Fruit fly (Drosophila melanogaster) whole organism, embryonic: ENCODE measurements around the gene CG9503.

Experiments
- Atf3 ChIP-seq: fragments of 200-800 bp; sonication (Bioruptor generic); optimal IDR thresholded peaks from 3 replicates; lab custom pipeline; 2016; ENCODE audit warnings: missing biosample characterization, missing genetic modification characterization
- B-H2 ChIP-seq: fragments of 200-800 bp; sonication (Bioruptor generic); optimal IDR thresholded peaks from 2 replicates; lab custom pipeline; 2018; ENCODE audit warnings: missing biosample characterization, mild to moderate bottlenecking, missing genetic modification characterization
- BtbVII ChIP-seq: fragments of 200-800 bp; sonication (Bioruptor generic); optimal IDR thresholded peaks from 3 replicates; lab custom pipeline; 2017; ENCODE audit warnings: missing biosample characterization, mild to moderate bottlenecking, missing genetic modification characterization
- CG10267 ChIP-seq: fragments of 200-800 bp; sonication (Bioruptor generic); optimal IDR thresholded peaks from 2 replicates; lab custom pipeline; 2018; ENCODE audit warnings: missing biosample characterization, mild to moderate bottlenecking, missing genetic modification characterization, moderate library complexity
- CG10543 ChIP-seq: fragments of 200-800 bp; sonication (Bioruptor generic); optimal IDR thresholded peaks from 3 replicates; lab custom pipeline; 2017; ENCODE audit warnings: missing biosample characterization, mild to moderate bottlenecking, missing genetic modification characterization, moderate library complexity
- CG10979 ChIP-seq: fragments of 200-800 bp; sonication (Bioruptor generic); optimal IDR thresholded peaks from 2 replicates; lab custom pipeline; 2018; ENCODE audit warnings: missing biosample characterization, mild to moderate bottlenecking, missing genetic modification characterization, moderate library complexity
- CG1233 ChIP-seq: fragments of 200-800 bp; sonication (Bioruptor generic); optimal IDR thresholded peaks from 4 replicates; lab custom pipeline; 2018; ENCODE audit warnings: missing biosample characterization, mild to moderate bottlenecking, missing genetic modification characterization
- CG15479 ChIP-seq: fragments of 200-800 bp; sonication (Bioruptor generic); optimal IDR thresholded peaks from 3 replicates; lab custom pipeline; 2019; ENCODE audit warnings: missing biosample characterization, mild to moderate bottlenecking, missing genetic modification characterization, moderate library complexity
- CG15514 ChIP-seq: fragments of 200-800 bp; sonication (Bioruptor generic); optimal IDR thresholded peaks from 3 replicates; lab custom pipeline; 2017; ENCODE audit warnings: missing biosample characterization, missing genetic modification characterization, mild to moderate bottlenecking, moderate library complexity, missing genetic modification reagents
- CG17328 ChIP-seq: fragments of 200-800 bp; sonication (Bioruptor generic); IDR thresholded peaks from 2 replicates; pipeline ENCODE4 v1.3.6; 2022; ENCODE audit warnings: missing biosample characterization, missing genetic modification characterization
- CG17359 ChIP-seq: fragments of 200-800 bp; sonication (Bioruptor generic); optimal IDR thresholded peaks from 3 replicates; lab custom pipeline; 2018; ENCODE audit warnings: missing biosample characterization, mild to moderate bottlenecking, missing genetic modification characterization, moderate library complexity
- CG17361 ChIP-seq: fragments of 200-800 bp; sonication (Bioruptor generic); IDR thresholded peaks from 3 replicates; pipeline ENCODE4 v1.3.6; 2022; ENCODE audit warnings: missing biosample characterization, missing genetic modification characterization
- CG18764 ChIP-seq: fragments of 200-800 bp; sonication (Bioruptor generic); optimal IDR thresholded peaks from 3 replicates; lab custom pipeline; 2016; ENCODE audit warnings: missing biosample characterization, missing genetic modification characterization
- CG2202 ChIP-seq: fragments of 200-800 bp; sonication (Bioruptor generic); optimal IDR thresholded peaks from 2 replicates; lab custom pipeline; 2018; ENCODE audit warnings: missing biosample characterization, mild to moderate bottlenecking, missing genetic modification characterization
- CG30403 ChIP-seq: fragments of 200-800 bp; sonication (Bioruptor generic); optimal IDR thresholded peaks from 3 replicates; lab custom pipeline; 2016; ENCODE audit warnings: missing biosample characterization, missing genetic modification characterization
- CG3726 ChIP-seq: fragments of 200-800 bp; sonication (Bioruptor generic); IDR thresholded peaks from 3 replicates; pipeline ENCODE4, ENCODE4 v1.3.6; 2022; ENCODE audit warnings: missing biosample characterization, missing genetic modification characterization
- CG4617 ChIP-seq: fragments of 200-800 bp; sonication (Bioruptor generic); optimal IDR thresholded peaks from 3 replicates; lab custom pipeline; 2016; ENCODE audit warnings: missing biosample characterization, missing genetic modification characterization, borderline replicate concordance
- CG4854 ChIP-seq: fragments of 200-800 bp; sonication (Bioruptor generic); optimal IDR thresholded peaks from 2 replicates; lab custom pipeline; 2016; ENCODE audit warnings: missing biosample characterization, missing genetic modification characterization, inconsistent platforms
- CG5953 ChIP-seq: fragments of 200-800 bp; sonication (Bioruptor generic); IDR thresholded peaks from 2 replicates; pipeline ENCODE4 v1.3.6; 2022; ENCODE audit warnings: missing biosample characterization, missing genetic modification characterization
- CG6272 ChIP-seq: fragments of 200-800 bp; sonication (Bioruptor generic); IDR thresholded peaks from 2 replicates; pipeline ENCODE4 v1.3.6; 2022; ENCODE audit warnings: missing biosample characterization, missing genetic modification characterization
- CG7372 ChIP-seq: fragments of 200-800 bp; sonication (Bioruptor generic); IDR thresholded peaks from 2 replicates; pipeline ENCODE4 v1.3.6; 2022; ENCODE audit warnings: missing biosample characterization, missing genetic modification characterization
- CG7928 ChIP-seq: fragments of 200-800 bp; sonication (Bioruptor generic); optimal IDR thresholded peaks from 2 replicates; lab custom pipeline; 2017; ENCODE audit warnings: missing biosample characterization, mild to moderate bottlenecking, missing genetic modification characterization
- CG8944 ChIP-seq: fragments of 200-800 bp; sonication (Bioruptor generic); optimal IDR thresholded peaks from 3 replicates; lab custom pipeline; 2016; ENCODE audit warnings: missing biosample characterization, missing genetic modification characterization
- CG9876 ChIP-seq: fragments of 200-800 bp; sonication (Bioruptor generic); optimal IDR thresholded peaks from 2 replicates; lab custom pipeline; 2016; ENCODE audit warnings: missing biosample characterization, missing genetic modification characterization
- Fer1 ChIP-seq: fragments of 200-800 bp; sonication (Bioruptor generic); optimal IDR thresholded peaks from 2 replicates; lab custom pipeline; 2017; ENCODE audit warnings: missing biosample characterization, mild to moderate bottlenecking, missing genetic modification characterization
- Hr3 ChIP-seq: fragments of 200-800 bp; sonication (Bioruptor generic); optimal IDR thresholded peaks from 3 replicates; lab custom pipeline; 2016; ENCODE audit warnings: missing biosample characterization, missing genetic modification characterization
- Max ChIP-seq: fragments of 200-800 bp; sonication (Bioruptor generic); optimal IDR thresholded peaks from 2 replicates; lab custom pipeline; 2016; ENCODE audit warnings: missing biosample characterization, mild to moderate bottlenecking, missing genetic modification characterization
- NK7.1 ChIP-seq: fragments of 200-800 bp; sonication (Bioruptor generic); optimal IDR thresholded peaks from 3 replicates; lab custom pipeline; 2016; ENCODE audit warnings: missing biosample characterization, missing genetic modification characterization
- NfI ChIP-seq: fragments of 200-800 bp; sonication (Bioruptor generic); optimal IDR thresholded peaks from 3 replicates; lab custom pipeline; 2018; ENCODE audit warnings: missing biosample characterization, mild to moderate bottlenecking, missing genetic modification characterization, moderate library complexity
- Oaz ChIP-seq: fragments of 200-800 bp; sonication (Bioruptor generic); IDR thresholded peaks from 2 replicates; pipeline ENCODE4 v1.3.6; 2022; ENCODE audit warnings: missing biosample characterization, missing genetic modification characterization
- Six4 ChIP-seq: fragments of 200-800 bp; sonication (Bioruptor generic); optimal IDR thresholded peaks from 2 replicates; lab custom pipeline; 2016; ENCODE audit warnings: missing biosample characterization, missing genetic modification characterization
- ato ChIP-seq: fragments of 200-800 bp; sonication (Bioruptor generic); IDR thresholded peaks from 2 replicates; pipeline ENCODE4 v1.3.6; 2022; ENCODE audit warnings: missing biosample characterization, missing genetic modification characterization; ENCODE audit not compliant: partially characterized antibody
- cas ChIP-seq: fragments of 200-800 bp; sonication (Bioruptor generic); IDR thresholded peaks from 2 replicates; pipeline ENCODE4 v1.3.6; 2022; ENCODE audit warnings: missing biosample characterization, missing genetic modification characterization
- corto ChIP-seq: fragments of 200-800 bp; sonication (Bioruptor generic); optimal IDR thresholded peaks from 2 replicates; lab custom pipeline; 2016; ENCODE audit warnings: missing biosample characterization, mild to moderate bottlenecking, missing genetic modification characterization, moderate library complexity
- cwo ChIP-seq: fragments of 200-800 bp; sonication (Bioruptor generic); optimal IDR thresholded peaks from 3 replicates; lab custom pipeline; 2017; ENCODE audit warnings: missing biosample characterization, missing genetic modification characterization, mild to moderate bottlenecking, moderate library complexity, missing genetic modification reagents
- dysf ChIP-seq: fragments of 200-800 bp; sonication (Bioruptor generic); IDR thresholded peaks from 3 replicates; pipeline ENCODE4 v1.3.6; 2022; ENCODE audit warnings: missing biosample characterization, missing genetic modification characterization
- gem ChIP-seq: fragments of 200-800 bp; sonication (Bioruptor generic); optimal IDR thresholded peaks from 2 replicates; lab custom pipeline; 2019; ENCODE audit warnings: missing biosample characterization, mild to moderate bottlenecking, missing genetic modification characterization, moderate library complexity
- ham ChIP-seq: fragments of 200-800 bp; sonication (Bioruptor generic); IDR thresholded peaks from 2 replicates; pipeline ENCODE4 v1.3.6; 2022; ENCODE audit warnings: missing biosample characterization, missing genetic modification characterization
- luna ChIP-seq: fragments of 200-800 bp; sonication (Bioruptor generic); optimal IDR thresholded peaks from 2 replicates; lab custom pipeline; 2016; ENCODE audit warnings: missing biosample characterization, missing genetic modification characterization
- pan ChIP-seq, 4 experiments: fragments of >200 bp in 3 of 4; fragments of 200-800 bp in 1 of 4; sonication (Bioruptor generic) in 1 of 4; optimal IDR thresholded peaks in 3 of 4; IDR thresholded peaks in 1 of 4; 2 replicates each; pipeline versions ENCODE4 v1.3.6 to Lab custom; 2017 to 2022; ENCODE audit warnings: missing biosample characterization in 2 of 4, missing genetic modification characterization in 2 of 4, mixed read lengths in 1 of 4
- repo ChIP-seq: fragments of 200-800 bp; sonication (Bioruptor generic); optimal IDR thresholded peaks from 2 replicates; lab custom pipeline; 2016; ENCODE audit warnings: missing biosample characterization, missing genetic modification characterization
- rib ChIP-seq: fragments of 200-800 bp; sonication (Bioruptor generic); IDR thresholded peaks from 2 replicates; pipeline ENCODE4 v1.3.6; 2022; ENCODE audit warnings: missing biosample characterization, missing genetic modification characterization
- stc ChIP-seq: fragments of 200-800 bp; sonication (Bioruptor generic); IDR thresholded peaks from 2 replicates; pipeline ENCODE4 v1.3.6; 2022; ENCODE audit warnings: missing biosample characterization, missing genetic modification characterization
- tna ChIP-seq: fragments of 200-800 bp; sonication (Bioruptor generic); IDR thresholded peaks from 2 replicates; pipeline ENCODE4 v1.3.6; 2022; ENCODE audit warnings: missing biosample characterization, missing genetic modification characterization; ENCODE audit not compliant: partially characterized antibody
- vvl ChIP-seq: fragments of 200-800 bp; sonication (Bioruptor generic); IDR thresholded peaks from 2 replicates; pipeline ENCODE4 v1.3.6; 2022; ENCODE audit warnings: missing biosample characterization, missing genetic modification characterization
- zen ChIP-seq: fragments of 200-800 bp; sonication (Bioruptor generic); optimal IDR thresholded peaks from 3 replicates; lab custom pipeline; 2018; ENCODE audit warnings: missing biosample characterization, mild to moderate bottlenecking, missing genetic modification characterization, moderate library complexity
- zen2 ChIP-seq: fragments of 200-800 bp; sonication (Bioruptor generic); IDR thresholded peaks from 3 replicates; pipeline ENCODE4 v1.3.6; 2022; ENCODE audit warnings: missing biosample characterization, missing genetic modification characterization; ENCODE audit not compliant: partially characterized antibody

The CG9503 gene

DNA sequence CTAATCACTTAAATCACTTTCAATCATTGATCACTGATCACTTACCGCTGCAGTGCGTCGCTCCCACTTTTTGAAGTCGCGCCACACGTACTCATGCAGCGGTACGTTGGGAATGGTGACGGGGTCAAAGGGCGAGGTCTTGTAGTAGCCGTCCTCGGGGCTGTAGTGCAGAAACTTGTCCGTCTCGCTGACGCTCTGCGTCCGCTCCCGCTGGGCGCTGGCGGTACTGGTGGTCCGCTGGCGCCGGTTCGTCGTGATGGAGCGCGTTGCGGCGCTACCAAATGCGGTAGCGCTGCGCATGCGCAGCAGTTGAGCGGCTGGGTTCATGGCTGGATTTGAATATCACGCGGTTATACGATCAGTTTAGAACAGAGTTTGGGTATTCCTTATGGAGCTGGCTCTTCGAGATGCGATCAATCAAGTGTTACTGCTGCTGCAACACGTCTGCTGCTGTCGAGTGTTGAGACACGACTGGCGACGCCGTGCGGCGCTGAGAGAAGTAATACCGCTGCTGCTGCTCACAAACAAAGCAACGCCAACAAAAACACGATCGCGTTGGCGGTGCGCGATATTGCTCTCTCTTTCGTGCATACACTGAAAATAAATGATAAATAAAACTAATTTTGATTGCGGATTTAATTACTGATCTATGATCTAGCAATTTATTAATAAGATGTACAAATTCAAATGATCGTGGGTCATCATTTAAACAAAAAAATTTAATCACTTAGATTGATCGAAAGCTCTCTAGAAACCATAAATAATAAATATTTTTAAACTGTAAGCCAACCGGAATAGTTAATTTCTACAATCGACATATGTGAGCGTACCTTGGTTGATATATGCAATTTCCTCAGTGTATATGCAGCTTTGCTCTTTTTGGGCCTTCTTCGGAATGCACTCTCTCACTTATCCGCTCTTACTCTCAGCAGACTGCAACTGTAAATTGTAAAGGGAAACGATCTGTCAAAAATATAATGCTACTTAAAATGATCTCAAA lies 27.3 kb upstream of the CG9503 start (continued):
- peak; percentile 94 for TF ChIP-seq Hr3 (GFP tag; lab: Kevin White, UChicago)
- TF ChIP-seq stc = peak; percentile 87
- peak; percentile 86 for TF ChIP-seq BtbVII
- TF ChIP-seq tna (GFP tag; lab: Robert Waterston, UW) = 0 out of 2 replicates have a peak, but pooled peaks have one; percentile 34
- peak; percentile 53 for TF ChIP-seq CG15514 (GFP tag; lab: Kevin White, UChicago)
- TF ChIP-seq CG15479 (GFP tag; lab: Kevin White, UChicago) = peak; percentile 69
- peak; percentile 91 for TF ChIP-seq Six4 (GFP tag; lab: Kevin White, UChicago)
- peak; percentile 76; the same call in 2 of the 3 replicates for TF ChIP-seq CG3726
- TF ChIP-seq ato (GFP tag; lab: Robert Waterston, UW) = 0 out of 2 replicates have a peak, but pooled peaks have one; percentile 30
- no peak for TF ChIP-seq rib (GFP tag; lab: Robert Waterston, UW)
- TF ChIP-seq dysf (GFP tag; lab: Robert Waterston, UW) = peak; percentile 91
- TF ChIP-seq Max (GFP tag; lab: Kevin White, UChicago) = peak; percentile 93
- peak; percentile 97 for TF ChIP-seq zen (tag; lab: Kevin White, UChicago)
- peak; percentile 84 for TF ChIP-seq CG18764 (GFP tag; lab: Kevin White, UChicago)
- TF ChIP-seq vvl (GFP tag; lab: Robert Waterston, UW) = peak; percentile 93
- peak; percentile 83 for TF ChIP-seq CG6272 (GFP tag; lab: Robert Waterston, UW)
- peak; percentile 49 for TF ChIP-seq luna (GFP tag; lab: Kevin White, UChicago)
- TF ChIP-seq cwo (GFP tag; lab: Kevin White, UChicago) = peak; percentile 77
- TF ChIP-seq Atf3 (GFP tag; lab: Kevin White, UChicago) = peak; percentile 80
- peak; percentile 98 for TF ChIP-seq CG10979
- TF ChIP-seq CG9876 (GFP tag; lab: Kevin White, UChicago) = peak; percentile 52
- TF ChIP-seq pan (optimal IDR thresholded peaks at IDR 0.05; lab: Kevin White, UChicago) = no peak
- peak in 1 of 2 experiments; percentile 88 for TF ChIP-seq pan (GFP tag; optimal IDR thresholded peaks at IDR 0.05 in 1 of 2, IDR thresholded peaks at IDR 0.05 in 1 of 2)
- TF ChIP-seq CG7928 = no peak
- peak; percentile 94 for TF ChIP-seq CG10267 (tag; lab: Kevin White, UChicago)
- TF ChIP-seq Fer1 (GFP tag; lab: Kevin White, UChicago) = peak; percentile 83
- no peak for TF ChIP-seq zen2 (GFP tag; lab: Robert Waterston, UW)
- TF ChIP-seq CG1233 (GFP tag; lab: Kevin White, UChicago) = peak; percentile 92
- peak; percentile 99 for TF ChIP-seq CG17361 (GFP tag; lab: Robert Waterston, UW)
- peak; percentile 83 for TF ChIP-seq CG5953 (GFP tag; lab: Robert Waterston, UW)
- peak; percentile 95 for TF ChIP-seq CG2202
- TF ChIP-seq Oaz (GFP tag; lab: Robert Waterston, UW) = peak; percentile 77
- peak; percentile 70 for TF ChIP-seq CG8944
- TF ChIP-seq ham (GFP tag; lab: Robert Waterston, UW) = peak; percentile 55; the same call in 1 of the 2 replicates
- TF ChIP-seq CG4854 (GFP tag; lab: Kevin White, UChicago) = peak; percentile 58
- peak; percentile 27; the same call in 1 of the 2 replicates for TF ChIP-seq cas (GFP tag; lab: Robert Waterston, UW)
- TF ChIP-seq NfI (GFP tag; lab: Kevin White, UChicago) = peak; percentile 89
- TF ChIP-seq CG17328 (GFP tag; lab: Robert Waterston, UW) = peak; percentile 93
- peak; percentile 80 for TF ChIP-seq CG7372 (GFP tag; lab: Robert Waterston, UW)
- peak; percentile 12 for TF ChIP-seq repo
- TF ChIP-seq corto (GFP tag; lab: Kevin White, UChicago) = peak; percentile 90
- peak; percentile 20 for TF ChIP-seq B-H2 (GFP tag; lab: Kevin White, UChicago)
- peak; percentile 83 for TF ChIP-seq CG4617 (GFP tag; lab: Kevin White, UChicago)
- TF ChIP-seq NK7.1 (GFP tag; lab: Kevin White, UChicago) = peak; percentile 72
- TF ChIP-seq CG17359 = peak; percentile 94
- peak; percentile 77 for TF ChIP-seq CG10543 (GFP tag; lab: Kevin White, UChicago)
- TF ChIP-seq gem (tag; lab: Kevin White, UChicago) = peak; percentile 98
- peak; percentile 96 for TF ChIP-seq CG30403
